Fruit fly (Drosophila melanogaster) whole organism, embryonic: Measurements from ENCODE around the gene fry.

Source experiments
- CG11696 ChIP-seq: fragments of 200-800 bp; sonication (Bioruptor generic); IDR thresholded peaks from 2 replicates; pipeline ENCODE4 v1.3.6; 2022; ENCODE audit warnings: missing biosample characterization, missing genetic modification characterization
- CG14014 ChIP-seq: fragments of 200-800 bp; sonication (Bioruptor generic); IDR thresholded peaks from 2 replicates; pipeline ENCODE4 v1.3.6; 2022; ENCODE audit warnings: missing biosample characterization, missing genetic modification characterization
- CG16815 ChIP-seq: fragments of 200-800 bp; sonication (Bioruptor generic); optimal IDR thresholded peaks from 3 replicates; lab custom pipeline; 2017; ENCODE audit warnings: missing biosample characterization, mild to moderate bottlenecking, missing genetic modification characterization
- CG17802 ChIP-seq: fragments of 200-800 bp; sonication (Bioruptor generic); optimal IDR thresholded peaks from 2 replicates; lab custom pipeline; 2018; ENCODE audit warnings: missing biosample characterization, mild to moderate bottlenecking, missing genetic modification characterization, moderate library complexity
- CG2116 ChIP-seq: fragments of 200-800 bp; sonication (Bioruptor generic); optimal IDR thresholded peaks from 3 replicates; lab custom pipeline; 2018; ENCODE audit warnings: missing biosample characterization, mild to moderate bottlenecking, missing genetic modification characterization
- CG2199 ChIP-seq: fragments of 200-800 bp; sonication (Bioruptor generic); IDR thresholded peaks from 3 replicates; pipeline ENCODE4 v1.3.6; 2022; ENCODE audit warnings: missing biosample characterization, missing genetic modification characterization
- CG30431 ChIP-seq: fragments of 200-800 bp; sonication (Bioruptor generic); optimal IDR thresholded peaks from 2 replicates; lab custom pipeline; 2017; ENCODE audit warnings: missing biosample characterization, missing genetic modification characterization
- CG31365 ChIP-seq: fragments of 200-800 bp; sonication (Bioruptor generic); optimal IDR thresholded peaks from 2 replicates; lab custom pipeline; 2018; ENCODE audit warnings: missing biosample characterization, mild to moderate bottlenecking, missing genetic modification characterization
- CG31441 ChIP-seq: fragments of 200-800 bp; sonication (Bioruptor generic); IDR thresholded peaks from 2 replicates; pipeline ENCODE4 v1.3.6; 2022; ENCODE audit warnings: missing biosample characterization, missing genetic modification characterization
- CG3163 ChIP-seq: fragments of 200-800 bp; sonication (Bioruptor generic); optimal IDR thresholded peaks from 3 replicates; lab custom pipeline; 2016; ENCODE audit warnings: missing biosample characterization, missing genetic modification characterization
- CG3281 ChIP-seq: fragments of 200-800 bp; sonication (Bioruptor generic); optimal IDR thresholded peaks from 3 replicates; lab custom pipeline; 2017; ENCODE audit warnings: missing biosample characterization, mild to moderate bottlenecking, missing genetic modification characterization
- CG4707 ChIP-seq: fragments of 200-800 bp; sonication (Bioruptor generic); optimal IDR thresholded peaks from 2 replicates; lab custom pipeline; 2018; ENCODE audit warnings: missing biosample characterization, mild to moderate bottlenecking, missing genetic modification characterization, moderate library complexity
- CG6175 ChIP-seq: fragments of 200-800 bp; sonication (Bioruptor generic); IDR thresholded peaks from 3 replicates; pipeline ENCODE4 v1.3.6; 2022; ENCODE audit warnings: missing biosample characterization, missing genetic modification characterization
- CG7928 ChIP-seq: fragments of 200-800 bp; sonication (Bioruptor generic); optimal IDR thresholded peaks from 2 replicates; lab custom pipeline; 2017; ENCODE audit warnings: missing biosample characterization, mild to moderate bottlenecking, missing genetic modification characterization
- CG9437 ChIP-seq: fragments of 200-800 bp; sonication (Bioruptor generic); optimal IDR thresholded peaks from 2 replicates; lab custom pipeline; 2018; ENCODE audit warnings: missing biosample characterization, mild to moderate bottlenecking, missing genetic modification characterization
- CG9817 ChIP-seq: fragments of 200-800 bp; sonication (Bioruptor generic); optimal IDR thresholded peaks from 2 replicates; lab custom pipeline; 2018; ENCODE audit warnings: missing biosample characterization, mild to moderate bottlenecking, missing genetic modification characterization, moderate library complexity
- CHES-1-like ChIP-seq: fragments of 200-800 bp; sonication (Bioruptor generic); optimal IDR thresholded peaks from 2 replicates; lab custom pipeline; 2016; ENCODE audit warnings: missing biosample characterization, missing genetic modification characterization
- CoRest ChIP-seq: fragments of 200-800 bp; sonication (Bioruptor generic); optimal IDR thresholded peaks from 3 replicates; lab custom pipeline; 2018; ENCODE audit warnings: missing biosample characterization, mild to moderate bottlenecking, missing genetic modification characterization, moderate library complexity
- CrebB ChIP-seq: fragments of 200-800 bp; sonication (Bioruptor generic); optimal IDR thresholded peaks from 3 replicates; lab custom pipeline; 2018; ENCODE audit warnings: missing biosample characterization, mild to moderate bottlenecking, missing genetic modification characterization
- Dip3 ChIP-seq: fragments of 200-800 bp; sonication (Bioruptor generic); optimal IDR thresholded peaks from 3 replicates; lab custom pipeline; 2016; ENCODE audit warnings: missing biosample characterization, missing genetic modification characterization
- Dp ChIP-seq: fragments of 200-800 bp; sonication (Bioruptor generic); optimal IDR thresholded peaks from 2 replicates; lab custom pipeline; 2018; ENCODE audit warnings: missing biosample characterization, mild to moderate bottlenecking, missing genetic modification characterization, moderate library complexity
- HLHmδ ChIP-seq: fragments of 200-800 bp; sonication (Bioruptor generic); optimal IDR thresholded peaks from 2 replicates; lab custom pipeline; 2018; ENCODE audit warnings: missing biosample characterization, mild to moderate bottlenecking, missing genetic modification characterization, moderate library complexity
- Max ChIP-seq: fragments of 200-800 bp; sonication (Bioruptor generic); optimal IDR thresholded peaks from 2 replicates; lab custom pipeline; 2016; ENCODE audit warnings: missing biosample characterization, mild to moderate bottlenecking, missing genetic modification characterization
- Meics ChIP-seq: fragments of 200-800 bp; sonication (Bioruptor generic); optimal IDR thresholded peaks from 2 replicates; lab custom pipeline; 2017; ENCODE audit warnings: missing biosample characterization, mild to moderate bottlenecking, missing genetic modification characterization
- Nf-YB ChIP-seq: fragments of 200-800 bp; sonication (Bioruptor generic); optimal IDR thresholded peaks from 3 replicates; lab custom pipeline; 2019; ENCODE audit warnings: missing biosample characterization, mild to moderate bottlenecking, missing genetic modification characterization, moderate library complexity
- Opbp ChIP-seq: fragments of 200-800 bp; sonication (Bioruptor generic); IDR thresholded peaks from 3 replicates; pipeline ENCODE4 v1.3.6; 2022; ENCODE audit warnings: missing biosample characterization, missing genetic modification characterization; ENCODE audit not compliant: partially characterized antibody
- Optix ChIP-seq: fragments of 200-800 bp; sonication (Bioruptor generic); IDR thresholded peaks from 3 replicates; pipeline ENCODE4 v1.3.6; 2022; ENCODE audit warnings: missing biosample characterization, missing genetic modification characterization
- Six4 ChIP-seq: fragments of 200-800 bp; sonication (Bioruptor generic); optimal IDR thresholded peaks from 2 replicates; lab custom pipeline; 2016; ENCODE audit warnings: missing biosample characterization, missing genetic modification characterization
- ap ChIP-seq: fragments of 200-800 bp; sonication (Bioruptor generic); IDR thresholded peaks from 2 replicates; pipeline ENCODE4 v1.3.6; 2022; ENCODE audit warnings: missing biosample characterization, missing genetic modification characterization
- ase ChIP-seq: fragments of 200-800 bp; sonication (Bioruptor generic); IDR thresholded peaks from 3 replicates; pipeline ENCODE4 v1.3.6; 2022; ENCODE audit warnings: missing biosample characterization, missing genetic modification characterization
- cg ChIP-seq: fragments of 200-800 bp; sonication (Bioruptor generic); optimal IDR thresholded peaks from 3 replicates; lab custom pipeline; 2019; ENCODE audit warnings: missing biosample characterization, mild to moderate bottlenecking, missing genetic modification characterization, moderate library complexity
- chinmo ChIP-seq: fragments of 200-800 bp; sonication (Bioruptor generic); IDR thresholded peaks from 4 replicates; pipeline ENCODE4 v1.3.6; 2022; ENCODE audit warnings: missing biosample characterization, missing genetic modification characterization; ENCODE audit not compliant: partially characterized antibody
- crol ChIP-seq: fragments of 200-800 bp; sonication (Bioruptor generic); IDR thresholded peaks from 2 replicates; pipeline ENCODE4 v1.3.6; 2022; ENCODE audit warnings: missing biosample characterization, missing genetic modification characterization
- cwo ChIP-seq: fragments of 200-800 bp; sonication (Bioruptor generic); optimal IDR thresholded peaks from 3 replicates; lab custom pipeline; 2017; ENCODE audit warnings: missing biosample characterization, missing genetic modification characterization, mild to moderate bottlenecking, moderate library complexity, missing genetic modification reagents
- gfzf ChIP-seq: fragments of 200-800 bp; sonication (Bioruptor generic); optimal IDR thresholded peaks from 2 replicates; lab custom pipeline; 2016; ENCODE audit warnings: missing biosample characterization, mild to moderate bottlenecking, missing genetic modification characterization, moderate library complexity
- gt ChIP-seq: fragments of 200-800 bp; sonication (Bioruptor generic); IDR thresholded peaks from 2 replicates; pipeline ENCODE4 v1.3.6; 2022; ENCODE audit warnings: missing biosample characterization, missing genetic modification characterization
- h ChIP-seq: fragments of >200 bp; optimal IDR thresholded peaks from 2 replicates; lab custom pipeline; 2017
- ind ChIP-seq: fragments of 200-800 bp; sonication (Bioruptor generic); optimal IDR thresholded peaks from 3 replicates; lab custom pipeline; 2016; ENCODE audit warnings: missing biosample characterization, missing genetic modification characterization
- kni ChIP-seq: fragments of 200-800 bp; sonication (Bioruptor generic); optimal IDR thresholded peaks from 3 replicates; lab custom pipeline; 2017; ENCODE audit warnings: mild to moderate bottlenecking, missing biosample characterization, missing genetic modification reagents, missing genetic modification characterization
- lilli ChIP-seq: fragments of 200-800 bp; sonication (Bioruptor generic); optimal IDR thresholded peaks from 3 replicates; lab custom pipeline; 2016; ENCODE audit warnings: missing biosample characterization, missing genetic modification characterization
- mirr ChIP-seq: fragments of 200-800 bp; sonication (Bioruptor generic); optimal IDR thresholded peaks from 3 replicates; lab custom pipeline; 2018; ENCODE audit warnings: missing biosample characterization, mild to moderate bottlenecking, missing genetic modification characterization
- mld ChIP-seq: fragments of 200-800 bp; sonication (Bioruptor generic); IDR thresholded peaks from 3 replicates; pipeline ENCODE4 v1.3.6; 2022; ENCODE audit warnings: missing biosample characterization, missing genetic modification characterization; ENCODE audit not compliant: partially characterized antibody
- nau ChIP-seq: fragments of 200-800 bp; sonication (Bioruptor generic); optimal IDR thresholded peaks from 3 replicates; lab custom pipeline; 2017; ENCODE audit warnings: missing biosample characterization, mild to moderate bottlenecking, missing genetic modification characterization, missing genetic modification reagents
- phol ChIP-seq: fragments of 200-800 bp; sonication (Bioruptor generic); optimal IDR thresholded peaks from 3 replicates; lab custom pipeline; 2018; ENCODE audit warnings: missing biosample characterization, mild to moderate bottlenecking, missing genetic modification characterization, moderate library complexity
- rib ChIP-seq: fragments of 200-800 bp; sonication (Bioruptor generic); IDR thresholded peaks from 2 replicates; pipeline ENCODE4 v1.3.6; 2022; ENCODE audit warnings: missing biosample characterization, missing genetic modification characterization
- sd ChIP-seq: fragments of 200-800 bp; sonication (Bioruptor generic); optimal IDR thresholded peaks from 3 replicates; lab custom pipeline; 2018; ENCODE audit warnings: missing biosample characterization, mild to moderate bottlenecking, missing genetic modification characterization, moderate library complexity
- twi ChIP-seq: fragments of 200-800 bp; optimal IDR thresholded peaks from 2 replicates; lab custom pipeline; 2019; ENCODE audit warnings: missing biosample characterization, mild to moderate bottlenecking, missing genetic modification characterization, moderate library complexity
- wdn ChIP-seq: fragments of 200-800 bp; sonication (Bioruptor generic); IDR thresholded peaks from 2 replicates; pipeline ENCODE4 v1.3.6; 2022; ENCODE audit warnings: missing biosample characterization, missing genetic modification characterization
- zfh1 ChIP-seq: fragments of 200-800 bp; sonication (Bioruptor generic); IDR thresholded peaks from 3 replicates; pipeline ENCODE4 v1.3.6; 2022; ENCODE audit warnings: missing biosample characterization, missing genetic modification characterization

The fry gene

dm6 chr3L:9614589-9615442, 64.1 kb downstream of the fry start, which contains the start of gene LanB2 (continued):
- no peak for TF ChIP-seq CG9817
- TF ChIP-seq h (lab: Kevin White, UChicago) = no peak
- no peak for TF ChIP-seq CG11696
- peak; percentile 57; the same call in 1 of the 3 replicates for TF ChIP-seq mld (GFP tag; lab: Robert Waterston, UW)
- TF ChIP-seq mirr (GFP tag; lab: Kevin White, UChicago) = peak; percentile 43
- TF ChIP-seq CG17802 (tag; lab: Kevin White, UChicago) = no peak
- TF ChIP-seq sd (tag; lab: Kevin White, UChicago) = peak; percentile 45
- TF ChIP-seq nau (GFP tag; lab: Kevin White, UChicago) = no peak
- no peak for TF ChIP-seq Max
- TF ChIP-seq crol (GFP tag; lab: Robert Waterston, UW) = no peak
- TF ChIP-seq Dp (GFP tag; lab: Kevin White, UChicago) = no peak
- no peak for TF ChIP-seq CG6175
- no peak for TF ChIP-seq twi (tag; lab: Kevin White, UChicago)
- TF ChIP-seq ap (GFP tag; lab: Robert Waterston, UW) = no peak
- no peak for TF ChIP-seq CG16815
- peak; percentile 52; the same call in 1 of the 3 replicates for TF ChIP-seq CG2199 (GFP tag; lab: Robert Waterston, UW)
- TF ChIP-seq ase (GFP tag; lab: Robert Waterston, UW) = no peak
- peak; percentile 64 for TF ChIP-seq CrebB (tag; lab: Kevin White, UChicago)
- no peak for TF ChIP-seq rib (GFP tag; lab: Robert Waterston, UW)
- no peak for TF ChIP-seq CG9437 (GFP tag; lab: Kevin White, UChicago)
- TF ChIP-seq gfzf = no peak
- no peak for TF ChIP-seq Optix (GFP tag; lab: Robert Waterston, UW)
- TF ChIP-seq CG31441 (GFP tag; lab: Robert Waterston, UW) = no peak
- TF ChIP-seq HLHmδ (GFP tag; lab: Kevin White, UChicago) = peak; percentile 67
- peak; percentile 0 for TF ChIP-seq Nf-YB (GFP tag; lab: Kevin White, UChicago)
- TF ChIP-seq CG30431 = no peak
- no peak for TF ChIP-seq phol (tag; lab: Kevin White, UChicago)
- no peak for TF ChIP-seq CG7928 (GFP tag; lab: Kevin White, UChicago)
- TF ChIP-seq CG3163 = no peak
- peak; percentile 61; the same call in 2 of the 3 replicates for TF ChIP-seq Opbp (GFP tag; lab: Robert Waterston, UW)
- TF ChIP-seq CoRest (tag; lab: Kevin White, UChicago) = no peak
- peak; percentile 80 for TF ChIP-seq kni (GFP tag; lab: Kevin White, UChicago)
- TF ChIP-seq CG2116 (GFP tag; lab: Kevin White, UChicago) = peak; percentile 3
- TF ChIP-seq wdn (GFP tag; lab: Robert Waterston, UW) = no peak
- no peak for TF ChIP-seq CHES-1-like
- TF ChIP-seq Six4 (GFP tag; lab: Kevin White, UChicago) = no peak
- no peak for TF ChIP-seq lilli (GFP tag; lab: Kevin White, UChicago)
- no peak for TF ChIP-seq Meics (GFP tag; lab: Kevin White, UChicago)
- 0 out of 3 replicates have a peak, but pooled peaks have one; percentile 52 for TF ChIP-seq zfh1 (GFP tag; lab: Robert Waterston, UW)
- TF ChIP-seq gt = no peak
- TF ChIP-seq cg (GFP tag; lab: Kevin White, UChicago) = peak; percentile 88
- 0 out of 2 replicates have a peak, but pooled peaks have one; percentile 18 for TF ChIP-seq CG14014 (GFP tag; lab: Robert Waterston, UW)
- TF ChIP-seq chinmo (GFP tag; lab: Robert Waterston, UW) = peak; percentile 63; the same call in 1 of the 4 replicates
- no peak for TF ChIP-seq CG31365 (tag; lab: Kevin White, UChicago)
- no peak for TF ChIP-seq Dip3
- peak; percentile 41 for TF ChIP-seq CG3281
- TF ChIP-seq CG4707 (GFP tag; lab: Kevin White, UChicago) = no peak
- TF ChIP-seq ind (GFP tag; lab: Kevin White, UChicago) = no peak
- no peak for TF ChIP-seq cwo
